Fruit fly (Drosophila melanogaster): ENCODE measurements around the gene bsk.

dm6 chr2L:10298306-10298705 lies 48.0 kb upstream of the bsk start:
- TF ChIP-seq CTCF (optimal IDR thresholded peaks at IDR 0.05) (peak; percentile 19 to 40), CG8478 (optimal IDR thresholded peaks at IDR 0.05) (no peak)

Measured in S2 (cell line).